Worm (Caenorhabditis elegans): Measurements from ENCODE around the gene Y57G7A.3.

Y57G7A.3 gene

ce11 chrII:1297044-1297696 lies 11.6 kb downstream of the Y57G7A.3 start:
- TF ChIP-seq hlh-1 (tag; optimal IDR thresholded peaks at IDR 0.05) (no peak), tbx-8 (GFP tag; optimal IDR thresholded peaks at IDR 0.05) (no peak), nhr-237 (tag; optimal IDR thresholded peaks at IDR 0.05) (no peak), nhr-12 (tag; optimal IDR thresholded peaks at IDR 0.05) (no peak), mab-5 (tag; optimal IDR thresholded peaks at IDR 0.05) (no peak), pha-4 (tag; optimal IDR thresholded peaks at IDR 0.05) (no peak), snpc-4 (tag; optimal IDR thresholded peaks at IDR 0.05) (no peak), ceh-39 (tag; optimal IDR thresholded peaks at IDR 0.05) (no peak), elt-3 (tag; optimal IDR thresholded peaks at IDR 0.05) (no peak), bed-3 (GFP tag; optimal IDR thresholded peaks at IDR 0.05) (no peak), nhr-2 (tag; optimal IDR thresholded peaks at IDR 0.05) (no peak), unc-120 (tag; optimal IDR thresholded peaks at IDR 0.05; ENCODE audit: poor library complexity, severe bottlenecking) (no peak), lsy-2 (tag; optimal IDR thresholded peaks at IDR 0.05) (no peak), ztf-11 (tag; optimal IDR thresholded peaks at IDR 0.05) (no peak), lin-13 (tag; optimal IDR thresholded peaks at IDR 0.05) (no peak)

ce11 chrII:1297697-1298093 lies 12.1 kb downstream of the Y57G7A.3 start:
- TF ChIP-seq snpc-4 (tag; optimal IDR thresholded peaks at IDR 0.05) (no peak), sem-2 (GFP tag; optimal IDR thresholded peaks at IDR 0.05) (no peak), pha-4 (tag; optimal IDR thresholded peaks at IDR 0.05) (no peak), zip-8 (tag; optimal IDR thresholded peaks at IDR 0.05) (no peak), bed-3 (GFP tag; optimal IDR thresholded peaks at IDR 0.05) (no peak), nhr-2 (tag; optimal IDR thresholded peaks at IDR 0.05) (no peak), flh-1 (GFP tag; optimal IDR thresholded peaks at IDR 0.05) (no peak), lin-13 (tag; optimal IDR thresholded peaks at IDR 0.05) (no peak), unc-39 (tag; optimal IDR thresholded peaks at IDR 0.05) (no peak), nhr-12 (tag; optimal IDR thresholded peaks at IDR 0.05) (no peak), mls-2 (tag; optimal IDR thresholded peaks at IDR 0.05) (no peak), ham-2 (GFP tag; optimal IDR thresholded peaks at IDR 0.05) (no peak), ceh-39 (tag; optimal IDR thresholded peaks at IDR 0.05) (no peak), cnd-1 (tag; optimal IDR thresholded peaks at IDR 0.05) (no peak)

ce11 chrII:1298169-1298568 lies 12.6 kb downstream of the Y57G7A.3 start, which contains the start of gene Y57G7A.1:
Gene Y57G7A.1 (plus strand): TSS chrII:1298469.
- TF ChIP-seq lin-32 (GFP tag; optimal IDR thresholded peaks at IDR 0.05) = no peak
- TF ChIP-seq ceh-39 (tag; optimal IDR thresholded peaks at IDR 0.05) = no peak
- no peak for TF ChIP-seq cnd-1 (tag; optimal IDR thresholded peaks at IDR 0.05)
- no peak for TF ChIP-seq bed-3 (GFP tag; optimal IDR thresholded peaks at IDR 0.05)
- no peak for TF ChIP-seq unc-62 (GFP tag; optimal IDR thresholded peaks at IDR 0.05)
- no peak for TF ChIP-seq elt-3 (tag; optimal IDR thresholded peaks at IDR 0.05)
- TF ChIP-seq pha-4 (tag; optimal IDR thresholded peaks at IDR 0.05) = no peak
- TF ChIP-seq hlh-1 (tag; optimal IDR thresholded peaks at IDR 0.05) = no peak
- TF ChIP-seq lin-13 (tag; optimal IDR thresholded peaks at IDR 0.05) = no peak
- no peak for TF ChIP-seq zip-8 (tag; optimal IDR thresholded peaks at IDR 0.05)
- TF ChIP-seq ceh-83 (GFP tag; optimal IDR thresholded peaks at IDR 0.05) = no peak
- no peak for TF ChIP-seq unc-39 (tag; optimal IDR thresholded peaks at IDR 0.05)
- no peak for TF ChIP-seq ztf-11 (tag; optimal IDR thresholded peaks at IDR 0.05)
- no peak for TF ChIP-seq mls-2 (tag; optimal IDR thresholded peaks at IDR 0.05)
- TF ChIP-seq blmp-1 (tag; optimal IDR thresholded peaks at IDR 0.05) = no peak
- TF ChIP-seq nhr-12 (tag; optimal IDR thresholded peaks at IDR 0.05) = no peak
- TF ChIP-seq mep-1 (tag; optimal IDR thresholded peaks at IDR 0.05) = no peak
- TF ChIP-seq ces-1 (GFP tag; optimal IDR thresholded peaks at IDR 0.05) = no peak

- no peak for TF ChIP-seq lsy-2 (tag; optimal IDR thresholded peaks at IDR 0.05)
- TF ChIP-seq unc-120 (tag; optimal IDR thresholded peaks at IDR 0.05; ENCODE audit: poor library complexity, severe bottlenecking) = no peak
- TF ChIP-seq ceh-43 (GFP tag; optimal IDR thresholded peaks at IDR 0.05) = no peak
- TF ChIP-seq lin-13 (tag; optimal IDR thresholded peaks at IDR 0.05) = no peak
- no peak for TF ChIP-seq tbx-8 (GFP tag; optimal IDR thresholded peaks at IDR 0.05)
These were observed 16.0 kb downstream of the Y57G7A.3 start, which contains the start of gene glb-31 for ce11 chrII:1301554-1301953. Gene glb-31 (minus strand): TSS chrII:1301654.

ce11 chrII:1306036-1306435 lies 20.5 kb downstream of the Y57G7A.3 start, which contains the start of gene emc-2:
Gene emc-2 (minus strand): TSS chrII:1306136.
- TF ChIP-seq snpc-4 (tag; optimal IDR thresholded peaks at IDR 0.05) = no peak
- TF ChIP-seq unc-120 (tag; optimal IDR thresholded peaks at IDR 0.05; ENCODE audit: poor library complexity, severe bottlenecking) = no peak
- no peak for TF ChIP-seq ceh-39 (tag; optimal IDR thresholded peaks at IDR 0.05)
- no peak for TF ChIP-seq unc-62 (GFP tag; optimal IDR thresholded peaks at IDR 0.05)
- TF ChIP-seq zip-8 (tag; optimal IDR thresholded peaks at IDR 0.05) = no peak
- no peak for TF ChIP-seq ztf-11 (tag; optimal IDR thresholded peaks at IDR 0.05)
- TF ChIP-seq nhr-2 (tag; optimal IDR thresholded peaks at IDR 0.05) = no peak
- TF ChIP-seq mep-1 (tag; optimal IDR thresholded peaks at IDR 0.05) = no peak
- TF ChIP-seq lsy-2 (tag; optimal IDR thresholded peaks at IDR 0.05) = no peak
- no peak for TF ChIP-seq nhr-76 (tag; optimal IDR thresholded peaks at IDR 0.05)
- TF ChIP-seq hlh-1 (tag; optimal IDR thresholded peaks at IDR 0.05) = no peak
- no peak for TF ChIP-seq pha-4 (tag; optimal IDR thresholded peaks at IDR 0.05)
- no peak for TF ChIP-seq ces-1 (GFP tag; optimal IDR thresholded peaks at IDR 0.05)
- TF ChIP-seq nhr-12 (tag; optimal IDR thresholded peaks at IDR 0.05) = no peak
- no peak for TF ChIP-seq tbx-8 (GFP tag; optimal IDR thresholded peaks at IDR 0.05)
- TF ChIP-seq unc-39 (tag; optimal IDR thresholded peaks at IDR 0.05) = no peak
- TF ChIP-seq lin-13 (tag; optimal IDR thresholded peaks at IDR 0.05) = no peak
- no peak for TF ChIP-seq elt-1 (tag; optimal IDR thresholded peaks at IDR 0.05; ENCODE audit: borderline replicate concordance, insufficient read depth)
- TF ChIP-seq lin-32 (GFP tag; optimal IDR thresholded peaks at IDR 0.05) = no peak

All from whole organism, mixed stage, embryonic.